Worm (Caenorhabditis elegans): Measurements from ENCODE around the gene F35A5.5.

Gene F35A5.5

ce11 chrX:3803314-3803713 is 7.8 kb upstream of the F35A5.5 start, which contains the start of gene F35A5.8 (continued):
- no peak for TF ChIP-seq zfp-3 (GFP tag; conservative IDR thresholded peaks at IDR 0.05)
- TF ChIP-seq F10B5.3 (tag; optimal IDR thresholded peaks at IDR 0.05) = peak; percentile 61
- no peak for TF ChIP-seq egl-43 (GFP tag; IDR thresholded peaks at IDR 0.05)
- TF ChIP-seq Y75B8A.6 (GFP tag; IDR thresholded peaks at IDR 0.05) = no peak
- TF ChIP-seq zag-1 (tag; optimal IDR thresholded peaks at IDR 0.05) = no peak
- no peak for TF ChIP-seq madf-5 (GFP tag; IDR thresholded peaks at IDR 0.05)
- TF ChIP-seq lir-3 (tag; optimal IDR thresholded peaks at IDR 0.05) = no peak
- no peak for TF ChIP-seq fkh-10 (GFP tag; optimal IDR thresholded peaks at IDR 0.05)
- peak; percentile 48 for TF ChIP-seq dmd-6 (GFP tag; IDR thresholded peaks at IDR 0.05)
- TF ChIP-seq ceh-32 (tag; optimal IDR thresholded peaks at IDR 0.05; ENCODE audit: poor library complexity) = no peak
- no peak for TF ChIP-seq lin-29 (GFP tag; IDR thresholded peaks at IDR 0.05)
- no peak for TF ChIP-seq egl-27 (tag; optimal IDR thresholded peaks at IDR 0.05)
- TF ChIP-seq daf-12 (tag; optimal IDR thresholded peaks at IDR 0.05) = no peak
- no peak for TF ChIP-seq lin-39 (tag; optimal IDR thresholded peaks at IDR 0.05)
- no peak for TF ChIP-seq snpc-1.2 (GFP tag; IDR thresholded peaks at IDR 0.05)
- peak; percentile 86 for TF ChIP-seq dve-1 (tag; optimal IDR thresholded peaks at IDR 0.05; ENCODE audit: insufficient read depth)
- TF ChIP-seq nhr-48 (tag; optimal IDR thresholded peaks at IDR 0.05) = peak; percentile 34

ce11 chrX:3802743-3803142 is 7.2 kb upstream of the F35A5.5 start:
- no peak for TF ChIP-seq zip-11 (GFP tag; IDR thresholded peaks at IDR 0.05)
- TF ChIP-seq mdt-29 (GFP tag; IDR thresholded peaks at IDR 0.05) = no peak
- TF ChIP-seq skn-1 (tag; optimal IDR thresholded peaks at IDR 0.05) = no peak
- TF ChIP-seq ama-1 (optimal IDR thresholded peaks at IDR 0.05) = no peak
- no peak for TF ChIP-seq F44E2.7 (GFP tag; IDR thresholded peaks at IDR 0.05)
- peak; percentile 24 for TF ChIP-seq rbr-2 (tag; optimal IDR thresholded peaks at IDR 0.05)
- no peak for TF ChIP-seq lim-7 (GFP tag; IDR thresholded peaks at IDR 0.05)
- no peak for TF ChIP-seq fos-1 (tag; optimal IDR thresholded peaks at IDR 0.05)
- TF ChIP-seq pha-4 (GFP tag; IDR thresholded peaks at IDR 0.05) = no peak
- no peak for TF ChIP-seq pha-4 (tag; optimal IDR thresholded peaks at IDR 0.05)
- no peak for TF ChIP-seq spr-1 (tag; optimal IDR thresholded peaks at IDR 0.05)
- TF ChIP-seq saeg-2 (GFP tag; IDR thresholded peaks at IDR 0.05) = no peak
- no peak for TF ChIP-seq tra-1 (GFP tag; IDR thresholded peaks at IDR 0.05)
- TF ChIP-seq spr-3 (GFP tag; optimal IDR thresholded peaks at IDR 0.05) = no peak
- TF ChIP-seq zfp-2 (tag; optimal IDR thresholded peaks at IDR 0.05) = no peak
- no peak for TF ChIP-seq dve-1 (tag; optimal IDR thresholded peaks at IDR 0.05; ENCODE audit: insufficient read depth)
- TF ChIP-seq set-16 (GFP tag; IDR thresholded peaks at IDR 0.05) = peak; percentile 42
- peak; percentile 31 for TF ChIP-seq mep-1 (tag; optimal IDR thresholded peaks at IDR 0.05)
- no peak for TF ChIP-seq lin-38 (GFP tag; IDR thresholded peaks at IDR 0.05)
- no peak for TF ChIP-seq madf-9 (GFP tag; conservative IDR thresholded peaks at IDR 0.05)
- peak; percentile 70 for TF ChIP-seq ceh-20 (GFP tag; IDR thresholded peaks at IDR 0.05)
- TF ChIP-seq mes-2 (tag; optimal IDR thresholded peaks at IDR 0.05; ENCODE audit: poor library complexity, severe bottlenecking) = no peak
- no peak for TF ChIP-seq hlh-30 (tag; optimal IDR thresholded peaks at IDR 0.05; ENCODE audit: insufficient read depth)
- TF ChIP-seq cey-2 (tag; optimal IDR thresholded peaks at IDR 0.05; ENCODE audit: borderline replicate concordance, insufficient read depth) = no peak
- TF ChIP-seq Y75B8A.6 (GFP tag; IDR thresholded peaks at IDR 0.05) = no peak
- no peak for TF ChIP-seq snpc-4 (tag; optimal IDR thresholded peaks at IDR 0.05)
- TF ChIP-seq lin-1 (GFP tag; IDR thresholded peaks at IDR 0.05) = no peak
- TF ChIP-seq daf-16 (GFP tag; optimal IDR thresholded peaks at IDR 0.05) = no peak
- no peak for TF ChIP-seq daf-16 (tag; optimal IDR thresholded peaks at IDR 0.05)
- TF ChIP-seq jun-1 (tag; optimal IDR thresholded peaks at IDR 0.05) = no peak
- no peak for TF ChIP-seq F49E8.2 (tag; optimal IDR thresholded peaks at IDR 0.05; ENCODE audit: borderline replicate concordance)
- TF ChIP-seq fkh-10 (GFP tag; optimal IDR thresholded peaks at IDR 0.05) = peak; percentile 3
- peak; percentile 95 for TF ChIP-seq aha-1 (tag)
- TF ChIP-seq Y5F2A.4 (GFP tag; optimal IDR thresholded peaks at IDR 0.05) = no peak
- peak; percentile 61 for TF ChIP-seq hmg-1.1 (GFP tag; IDR thresholded peaks at IDR 0.05)
- TF ChIP-seq nhr-10 (tag; optimal IDR thresholded peaks at IDR 0.05) = no peak
- TF ChIP-seq ztf-7 (tag; optimal IDR thresholded peaks at IDR 0.05) = no peak
- no peak for TF ChIP-seq zip-2 (tag; optimal IDR thresholded peaks at IDR 0.05)
